Fruit fly (Drosophila melanogaster): ENCODE results near the gene BBS8.
A peak's percentile ranks its signal among the peaks of the same experiment; 100 is the strongest.

The BBS8 gene

dm6 chr2L:390509-390908, 32.2 kb upstream of the BBS8 start (continued):
- TF ChIP-seq CG5245 (GFP tag; optimal IDR thresholded peaks at IDR 0.05) (no peak), Antp (GFP tag; optimal IDR thresholded peaks at IDR 0.05) (no peak), CG9215 (GFP tag; IDR thresholded peaks at IDR 0.05) (no peak)

- TF ChIP-seq vvl (GFP tag; IDR thresholded peaks at IDR 0.05): peak; percentile 85
- peak; percentile 92 for TF ChIP-seq oc (tag; optimal IDR thresholded peaks at IDR 0.05)
- TF ChIP-seq Awh (GFP tag; IDR thresholded peaks at IDR 0.05): peak; percentile 99
- peak; percentile 63 for TF ChIP-seq CG12769 (tag; optimal IDR thresholded peaks at IDR 0.05)
- peak; percentile 68 for TF ChIP-seq Vsx1 (GFP tag; optimal IDR thresholded peaks at IDR 0.05)
- TF ChIP-seq otp (GFP tag; IDR thresholded peaks at IDR 0.05): peak; percentile 59; the same call in 1 of the 3 replicates
- no peak for TF ChIP-seq CG34422 (GFP tag; IDR thresholded peaks at IDR 0.05)
- TF ChIP-seq Xbp1 (GFP tag; optimal IDR thresholded peaks at IDR 0.05): no peak
- TF ChIP-seq abd-A (tag; optimal IDR thresholded peaks at IDR 0.05): peak; percentile 72
Measured at dm6 chr2L:392529-392928, 30.1 kb upstream of the BBS8 start.

dm6 chr2L:395366-396117, 27.1 kb upstream of the BBS8 start:
- 0 out of 3 replicates have a peak, but pooled peaks have one; percentile 23 for TF ChIP-seq zfh1 (GFP tag; IDR thresholded peaks at IDR 0.05)
- 0 out of 2 replicates have a peak, but pooled peaks have one; percentile 13 for TF ChIP-seq Rfx (GFP tag; IDR thresholded peaks at IDR 0.05)
- TF ChIP-seq CG5180 (GFP tag; optimal IDR thresholded peaks at IDR 0.05): peak; percentile 96
- TF ChIP-seq CTCF (GFP tag; optimal IDR thresholded peaks at IDR 0.05): peak; percentile 90
- peak; percentile 31 for TF ChIP-seq Deaf1 (tag; optimal IDR thresholded peaks at IDR 0.05)
- TF ChIP-seq cad (GFP tag; optimal IDR thresholded peaks at IDR 0.05): no peak
- TF ChIP-seq grn (GFP tag; optimal IDR thresholded peaks at IDR 0.05): no peak
- TF ChIP-seq abd-A (tag; optimal IDR thresholded peaks at IDR 0.05): peak; percentile 84
- no peak for TF ChIP-seq dmrt11E (tag; optimal IDR thresholded peaks at IDR 0.05)
- no peak for TF ChIP-seq CG31441 (GFP tag; IDR thresholded peaks at IDR 0.05)
- TF ChIP-seq D (optimal IDR thresholded peaks at IDR 0.05): no peak
- TF ChIP-seq D (GFP tag; optimal IDR thresholded peaks at IDR 0.05): no peak
- TF ChIP-seq Sry-β (GFP tag; optimal IDR thresholded peaks at IDR 0.05): no peak

dm6 chr2L:402098-402497, 20.6 kb upstream of the BBS8 start, which contains the start of gene CG4213:
TSS of gene CG4213 (minus strand) at chr2L:402198.
- TF ChIP-seq fd96Cb (tag; optimal IDR thresholded peaks at IDR 0.05): no peak
- no peak for TF ChIP-seq CG18764 (GFP tag; optimal IDR thresholded peaks at IDR 0.05)
- no peak for TF ChIP-seq HLH3B (GFP tag; IDR thresholded peaks at IDR 0.05)
- no peak for TF ChIP-seq YL-1 (GFP tag; optimal IDR thresholded peaks at IDR 0.05)
- TF ChIP-seq CG17186 (GFP tag; optimal IDR thresholded peaks at IDR 0.05): no peak
- TF ChIP-seq sens (GFP tag): peak; percentile 35
- TF ChIP-seq B-H1 (GFP tag; IDR thresholded peaks at IDR 0.05): no peak
- no peak for TF ChIP-seq tll (GFP tag; optimal IDR thresholded peaks at IDR 0.05)
- TF ChIP-seq Nf-YB (GFP tag; optimal IDR thresholded peaks at IDR 0.05): no peak
- no peak for TF ChIP-seq NC2α (GFP tag; optimal IDR thresholded peaks at IDR 0.05)
- no peak for TF ChIP-seq org-1 (GFP tag; optimal IDR thresholded peaks at IDR 0.05)
- TF ChIP-seq chinmo (GFP tag; IDR thresholded peaks at IDR 0.05; ENCODE audit: partially characterized antibody): 0 out of 4 replicates have a peak, but pooled peaks have one; percentile 4
- TF ChIP-seq Trl (optimal IDR thresholded peaks at IDR 0.05): peak in 1 of 2 experiments; percentile 29
- no peak for TF ChIP-seq Trl (GFP tag; optimal IDR thresholded peaks at IDR 0.05)
- no peak for TF ChIP-seq Hr51 (GFP tag; optimal IDR thresholded peaks at IDR 0.05)
- no peak for TF ChIP-seq CG10543 (GFP tag; optimal IDR thresholded peaks at IDR 0.05)
- no peak for TF ChIP-seq CG7928 (GFP tag; optimal IDR thresholded peaks at IDR 0.05)
- TF ChIP-seq CG12769 (tag; optimal IDR thresholded peaks at IDR 0.05): peak; percentile 21
- no peak for TF ChIP-seq CG31388 (GFP tag; optimal IDR thresholded peaks at IDR 0.05)
- TF ChIP-seq CG12744 (GFP tag; optimal IDR thresholded peaks at IDR 0.05): no peak
- TF ChIP-seq ab (GFP tag; optimal IDR thresholded peaks at IDR 0.05): no peak
- no peak for TF ChIP-seq HmgD (GFP tag; optimal IDR thresholded peaks at IDR 0.05)
- no peak for TF ChIP-seq CG12104 (GFP tag; optimal IDR thresholded peaks at IDR 0.05)
- no peak for TF ChIP-seq stwl (tag; optimal IDR thresholded peaks at IDR 0.05)
